Fruit fly (Drosophila melanogaster) whole organism, embryonic: ENCODE measurements around the gene CG15283.

Experiments
- CG10431 ChIP-seq: fragments of 200-800 bp; sonication (Bioruptor generic); optimal IDR thresholded peaks from 3 replicates; lab custom pipeline; 2018; ENCODE audit warnings: missing biosample characterization, mild to moderate bottlenecking, missing genetic modification characterization
- CG11085 ChIP-seq: fragments of 200-800 bp; sonication (Bioruptor generic); IDR thresholded peaks from 2 replicates; pipeline ENCODE4 v1.3.6; 2022; ENCODE audit warnings: missing biosample characterization, missing genetic modification characterization
- CG11093 ChIP-seq: fragments of 200-800 bp; sonication (Bioruptor generic); IDR thresholded peaks from 3 replicates; pipeline ENCODE4 v1.3.6; 2022; ENCODE audit warnings: missing biosample characterization, missing genetic modification characterization
- CG12155 ChIP-seq: fragments of 200-800 bp; sonication (Bioruptor generic); optimal IDR thresholded peaks from 3 replicates; lab custom pipeline; 2016; ENCODE audit warnings: missing biosample characterization, missing genetic modification characterization
- CG12299 ChIP-seq: fragments of 200-800 bp; sonication (Bioruptor generic); optimal IDR thresholded peaks from 2 replicates; lab custom pipeline; 2018; ENCODE audit warnings: missing biosample characterization, mild to moderate bottlenecking, missing genetic modification characterization
- CG12659 ChIP-seq: fragments of 200-800 bp; sonication (Bioruptor generic); optimal IDR thresholded peaks from 3 replicates; lab custom pipeline; 2017; ENCODE audit warnings: mild to moderate bottlenecking, missing biosample characterization, missing genetic modification reagents, missing genetic modification characterization
- CG13123 ChIP-seq: fragments of 200-800 bp; sonication (Bioruptor generic); optimal IDR thresholded peaks from 2 replicates; lab custom pipeline; 2016; ENCODE audit warnings: missing biosample characterization, missing genetic modification characterization
- CG13296 ChIP-seq: fragments of 200-800 bp; sonication (Bioruptor generic); optimal IDR thresholded peaks from 3 replicates; lab custom pipeline; 2018; ENCODE audit warnings: missing biosample characterization, mild to moderate bottlenecking, missing genetic modification characterization
- CG14014 ChIP-seq: fragments of 200-800 bp; sonication (Bioruptor generic); IDR thresholded peaks from 2 replicates; pipeline ENCODE4 v1.3.6; 2022; ENCODE audit warnings: missing biosample characterization, missing genetic modification characterization
- CG1529 ChIP-seq: fragments of 200-800 bp; sonication (Bioruptor generic); optimal IDR thresholded peaks from 3 replicates; lab custom pipeline; 2018; ENCODE audit warnings: missing biosample characterization, missing genetic modification characterization
- CG16779 ChIP-seq: fragments of 200-800 bp; sonication (Bioruptor generic); IDR thresholded peaks from 2 replicates; pipeline ENCODE4 v1.3.6; 2022; ENCODE audit warnings: missing biosample characterization, missing genetic modification characterization
- CG17802 ChIP-seq: fragments of 200-800 bp; sonication (Bioruptor generic); optimal IDR thresholded peaks from 2 replicates; lab custom pipeline; 2018; ENCODE audit warnings: missing biosample characterization, mild to moderate bottlenecking, missing genetic modification characterization, moderate library complexity
- CG17829 ChIP-seq: fragments of 200-800 bp; optimal IDR thresholded peaks from 2 replicates; lab custom pipeline; 2019; ENCODE audit warnings: missing biosample characterization, mild to moderate bottlenecking, missing genetic modification characterization, moderate library complexity
- CG18599 ChIP-seq: fragments of 200-800 bp; sonication (Bioruptor generic); optimal IDR thresholded peaks from 3 replicates; lab custom pipeline; 2017; ENCODE audit warnings: missing biosample characterization, missing genetic modification characterization, mild to moderate bottlenecking, moderate library complexity, missing genetic modification reagents
- CG2116 ChIP-seq: fragments of 200-800 bp; sonication (Bioruptor generic); optimal IDR thresholded peaks from 3 replicates; lab custom pipeline; 2018; ENCODE audit warnings: missing biosample characterization, mild to moderate bottlenecking, missing genetic modification characterization
- CG34224 ChIP-seq: fragments of 200-800 bp; sonication (Bioruptor generic); IDR thresholded peaks from 3 replicates; pipeline ENCODE4 v1.3.6; 2022; ENCODE audit warnings: missing biosample characterization, missing genetic modification characterization; ENCODE audit not compliant: partially characterized antibody
- CG4282 ChIP-seq: fragments of 200-800 bp; sonication (Bioruptor generic); optimal IDR thresholded peaks from 2 replicates; lab custom pipeline; 2016; ENCODE audit warnings: missing biosample characterization, missing genetic modification characterization
- CG6254 ChIP-seq: fragments of 200-800 bp; sonication (Bioruptor generic); optimal IDR thresholded peaks from 3 replicates; lab custom pipeline; 2017; ENCODE audit warnings: mild to moderate bottlenecking, missing biosample characterization, missing genetic modification reagents, missing genetic modification characterization
- CG6272 ChIP-seq: fragments of 200-800 bp; sonication (Bioruptor generic); IDR thresholded peaks from 2 replicates; pipeline ENCODE4 v1.3.6; 2022; ENCODE audit warnings: missing biosample characterization, missing genetic modification characterization
- CG6683 ChIP-seq: fragments of 200-800 bp; sonication (Bioruptor generic); optimal IDR thresholded peaks from 2 replicates; lab custom pipeline; 2017; ENCODE audit warnings: missing biosample characterization, mild to moderate bottlenecking, missing genetic modification characterization, missing genetic modification reagents
- CG6791 ChIP-seq: fragments of 200-800 bp; sonication (Bioruptor generic); IDR thresholded peaks from 3 replicates; pipeline ENCODE4 v1.3.6; 2022; ENCODE audit warnings: missing biosample characterization, missing genetic modification characterization; ENCODE audit not compliant: partially characterized antibody
- CG7372 ChIP-seq: fragments of 200-800 bp; sonication (Bioruptor generic); IDR thresholded peaks from 2 replicates; pipeline ENCODE4 v1.3.6; 2022; ENCODE audit warnings: missing biosample characterization, missing genetic modification characterization
- CG7556 ChIP-seq: fragments of 200-800 bp; sonication (Bioruptor generic); optimal IDR thresholded peaks from 2 replicates; lab custom pipeline; 2017; ENCODE audit warnings: missing biosample characterization, mild to moderate bottlenecking, missing genetic modification characterization
- CG8478 ChIP-seq: fragments of >200 bp; optimal IDR thresholded peaks from 2 replicates; lab custom pipeline; 2018
- CG9932 ChIP-seq: fragments of 200-800 bp; sonication (Bioruptor generic); IDR thresholded peaks from 2 replicates; pipeline ENCODE4 v1.3.6; 2022; ENCODE audit warnings: missing biosample characterization, missing genetic modification characterization
- Dek ChIP-seq: fragments of 200-800 bp; sonication (Bioruptor generic); optimal IDR thresholded peaks from 3 replicates; lab custom pipeline; 2019; ENCODE audit warnings: missing biosample characterization, mild to moderate bottlenecking, missing genetic modification characterization, moderate library complexity
- E2f1 ChIP-seq: fragments of 200-800 bp; sonication (Bioruptor generic); IDR thresholded peaks from 2 replicates; pipeline ENCODE4 v1.3.6; 2022; ENCODE audit warnings: missing biosample characterization, missing genetic modification characterization
- E2f2 ChIP-seq: fragments of 200-800 bp; sonication (Bioruptor generic); IDR thresholded peaks from 2 replicates; pipeline ENCODE4 v1.3.6; 2022; ENCODE audit warnings: missing biosample characterization, missing genetic modification characterization
- Gug ChIP-seq: fragments of 200-800 bp; sonication (Bioruptor generic); IDR thresholded peaks from 4 replicates; pipeline ENCODE4 v1.3.6; 2022; ENCODE audit warnings: missing biosample characterization, missing genetic modification characterization
- Hsf ChIP-seq: fragments of 200-800 bp; sonication (Bioruptor generic); optimal IDR thresholded peaks from 3 replicates; lab custom pipeline; 2016; ENCODE audit warnings: missing biosample characterization, missing genetic modification characterization
- Lpt ChIP-seq: fragments of >200 bp; optimal IDR thresholded peaks from 2 replicates; lab custom pipeline; 2018; ENCODE audit warnings: missing biosample characterization, missing genetic modification characterization
- MBD-R2 ChIP-seq: fragments of 200-800 bp; sonication (Bioruptor generic); IDR thresholded peaks from 2 replicates; pipeline ENCODE4 v1.3.6; 2022; ENCODE audit warnings: missing biosample characterization, missing genetic modification characterization
- MTF-1 ChIP-seq: fragments of 200-800 bp; sonication (Bioruptor generic); optimal IDR thresholded peaks from 2 replicates; lab custom pipeline; 2018; ENCODE audit warnings: missing biosample characterization, mild to moderate bottlenecking, missing genetic modification characterization, borderline replicate concordance
- Opbp ChIP-seq: fragments of 200-800 bp; sonication (Bioruptor generic); IDR thresholded peaks from 3 replicates; pipeline ENCODE4 v1.3.6; 2022; ENCODE audit warnings: missing biosample characterization, missing genetic modification characterization; ENCODE audit not compliant: partially characterized antibody
- Pdp1 ChIP-seq, 2 experiments: fragments of 200-800 bp; sonication (Bioruptor generic); optimal IDR thresholded peaks; 3 replicates each; lab custom pipeline; 2016; ENCODE audit warnings: missing biosample characterization in 2 of 2, missing genetic modification characterization in 2 of 2, mild to moderate bottlenecking in 1 of 2, moderate library complexity in 1 of 2
- Ptx1 ChIP-seq: fragments of 200-800 bp; sonication (Bioruptor generic); IDR thresholded peaks from 2 replicates; pipeline ENCODE4 v1.3.6; 2022; ENCODE audit warnings: missing biosample characterization, missing genetic modification characterization
- Rx ChIP-seq: fragments of 200-800 bp; sonication (Bioruptor generic); IDR thresholded peaks from 2 replicates; pipeline ENCODE4 v1.3.6; 2022; ENCODE audit warnings: missing biosample characterization, missing genetic modification characterization
- Ssrp ChIP-seq: fragments of 200-800 bp; sonication (Bioruptor generic); optimal IDR thresholded peaks from 2 replicates; lab custom pipeline; 2018; ENCODE audit warnings: missing biosample characterization, mild to moderate bottlenecking, missing genetic modification characterization, moderate library complexity
- Stat92E ChIP-seq, 3 experiments: fragments of >200 bp in 2 of 3; fragments of 200-800 bp in 1 of 3; sonication (Bioruptor generic) in 1 of 3; optimal IDR thresholded peaks; 2 replicates each; lab custom pipeline; 2017 to 2019; ENCODE audit warnings: missing biosample characterization in 3 of 3, missing genetic modification characterization in 3 of 3, mild to moderate bottlenecking in 1 of 3, moderate library complexity in 1 of 3
- ash1 ChIP-seq: fragments of 200-800 bp; sonication (Bioruptor generic); optimal IDR thresholded peaks from 2 replicates; lab custom pipeline; 2018; ENCODE audit warnings: missing biosample characterization, mild to moderate bottlenecking, missing genetic modification characterization
- chm ChIP-seq: fragments of 200-800 bp; sonication (Bioruptor generic); IDR thresholded peaks from 2 replicates; pipeline ENCODE4 v1.3.6; 2022; ENCODE audit warnings: missing biosample characterization, missing genetic modification characterization
- crol ChIP-seq: fragments of 200-800 bp; sonication (Bioruptor generic); IDR thresholded peaks from 2 replicates; pipeline ENCODE4 v1.3.6; 2022; ENCODE audit warnings: missing biosample characterization, missing genetic modification characterization
- gcm ChIP-seq: fragments of 200-800 bp; sonication (Bioruptor generic); optimal IDR thresholded peaks from 2 replicates; lab custom pipeline; 2019; ENCODE audit warnings: missing biosample characterization, mild to moderate bottlenecking, missing genetic modification characterization, moderate library complexity
- jigr1 ChIP-seq: fragments of 200-800 bp; sonication (Bioruptor generic); IDR thresholded peaks from 3 replicates; pipeline ENCODE4 v1.3.6; 2022; ENCODE audit warnings: missing biosample characterization, missing genetic modification characterization
- org-1 ChIP-seq: fragments of 200-800 bp; sonication (Bioruptor generic); optimal IDR thresholded peaks from 2 replicates; lab custom pipeline; 2017; ENCODE audit warnings: missing biosample characterization, missing genetic modification characterization
- sens-2 ChIP-seq: fragments of 200-800 bp; sonication (Bioruptor generic); IDR thresholded peaks from 2 replicates; pipeline ENCODE4 v1.3.6; 2022; ENCODE audit warnings: missing biosample characterization, missing genetic modification characterization
- slou ChIP-seq: fragments of 200-800 bp; sonication (Bioruptor generic); optimal IDR thresholded peaks from 3 replicates; lab custom pipeline; 2016; ENCODE audit warnings: missing biosample characterization, missing genetic modification characterization
- tgo ChIP-seq: fragments of 200-800 bp; sonication (Bioruptor generic); IDR thresholded peaks from 3 replicates; pipeline ENCODE4 v1.3.6; 2022; ENCODE audit warnings: missing biosample characterization, missing genetic modification characterization
- unpg ChIP-seq: fragments of 200-800 bp; sonication (Bioruptor generic); optimal IDR thresholded peaks from 3 replicates; lab custom pipeline; 2018; ENCODE audit warnings: missing biosample characterization, mild to moderate bottlenecking, missing genetic modification characterization, moderate library complexity
- usp ChIP-seq: fragments of >200 bp; optimal IDR thresholded peaks from 2 replicates; lab custom pipeline; 2017; ENCODE audit warnings: missing biosample characterization, missing genetic modification characterization
- yki ChIP-seq: fragments of >200 bp; optimal IDR thresholded peaks from 3 replicates; lab custom pipeline; 2018

CG15283 gene

dm6 chr2L:14404744-14405449, 45.8 kb downstream of the CG15283 start (continued):
- TF ChIP-seq CG7372 (GFP tag; lab: Robert Waterston, UW) (no peak), Opbp (no peak), MBD-R2 (GFP tag; lab: Robert Waterston, UW) (no peak), CG9932 (GFP tag; lab: Robert Waterston, UW) (no peak), Rx (no peak), Ptx1 (GFP tag; lab: Robert Waterston, UW) (no peak), CG4282 (GFP tag; lab: Kevin White, UChicago) (no peak), CG6791 (GFP tag; lab: Robert Waterston, UW) (no peak), CG2116 (GFP tag; lab: Kevin White, UChicago) (no peak), slou (GFP tag; lab: Kevin White, UChicago) (no peak), Stat92E (GFP tag; optimal IDR thresholded peaks at IDR 0.05; lab: Kevin White, UChicago) (no peak), CG6683 (GFP tag; lab: Kevin White, UChicago) (no peak), CG13123 (GFP tag; lab: Kevin White, UChicago) (no peak), E2f2 (GFP tag; lab: Robert Waterston, UW) (no peak), CG34224 (GFP tag; lab: Robert Waterston, UW) (no peak), CG14014 (GFP tag; lab: Robert Waterston, UW) (0 out of 2 replicates have a peak, but pooled peaks have one; percentile 12), Gug (no peak), Hsf (GFP tag; lab: Kevin White, UChicago) (no peak), CG12299 (tag; lab: Kevin White, UChicago) (no peak), CG8478 (lab: Kevin White, UChicago) (no peak), unpg (GFP tag; lab: Kevin White, UChicago) (peak; percentile 72), CG6272 (no peak), E2f1 (GFP tag; lab: Robert Waterston, UW) (no peak), CG12659 (no peak), CG1529 (GFP tag; lab: Kevin White, UChicago) (no peak), CG13296 (peak; percentile 19), CG7556 (GFP tag; lab: Kevin White, UChicago) (no peak), chm (GFP tag; lab: Robert Waterston, UW) (no peak), Dek (tag; lab: Kevin White, UChicago) (no peak), CG10431 (GFP tag; lab: Kevin White, UChicago) (peak; percentile 27), usp (GFP tag; lab: Kevin White, UChicago) (no peak), jigr1 (GFP tag; lab: Robert Waterston, UW) (no peak), CG12155 (GFP tag; lab: Kevin White, UChicago) (no peak), Ssrp (tag; lab: Kevin White, UChicago) (no peak), gcm (GFP tag; lab: Kevin White, UChicago) (peak; percentile 60), yki (lab: Kevin White, UChicago) (no peak), ash1 (GFP tag; lab: Kevin White, UChicago) (no peak), CG17829 (no peak), CG17802 (tag; lab: Kevin White, UChicago) (no peak), CG18599 (GFP tag; lab: Kevin White, UChicago) (no peak), CG11093 (GFP tag; lab: Robert Waterston, UW) (no peak), crol (GFP tag; lab: Robert Waterston, UW) (no peak), CG11085 (GFP tag; lab: Robert Waterston, UW) (no peak), CG6254 (GFP tag; lab: Kevin White, UChicago) (peak; percentile 65), sens-2 (GFP tag; lab: Robert Waterston, UW) (0 out of 2 replicates have a peak, but pooled peaks have one; percentile 21), CG16779 (no peak), Pdp1 (GFP tag; optimal IDR thresholded peaks at IDR 0.05; lab: Kevin White, UChicago) (no peak), tgo (GFP tag; lab: Robert Waterston, UW) (no peak), Lpt (GFP tag; lab: Kevin White, UChicago) (no peak), MTF-1 (no peak), org-1 (GFP tag; lab: Kevin White, UChicago) (no peak)
